Fruit fly (Drosophila melanogaster): ENCODE results near the gene Sfp24C1.

Gene Sfp24C1

dm6 chr2L:3693082-3693481, 7.4 kb upstream of the Sfp24C1 start, which contains the start of gene CG3513:
Gene CG3513, minus strand, starts transcription at chr2L:3693182.
- no peak for TF ChIP-seq CG1529 (GFP tag; optimal IDR thresholded peaks at IDR 0.05)

- TF ChIP-seq nerfin-1 (tag; optimal IDR thresholded peaks at IDR 0.05), result no peak
- no peak for TF ChIP-seq luna (GFP tag; optimal IDR thresholded peaks at IDR 0.05)
- no peak for TF ChIP-seq CG32767 (GFP tag; IDR thresholded peaks at IDR 0.05)
- TF ChIP-seq Myb (GFP tag; optimal IDR thresholded peaks at IDR 0.05), result no peak
- TF ChIP-seq CG7271 (tag; optimal IDR thresholded peaks at IDR 0.05), result no peak
- TF ChIP-seq vnd (GFP tag; IDR thresholded peaks at IDR 0.05; ENCODE audit: partially characterized antibody), result no peak
- TF ChIP-seq Med (GFP tag), result no peak
- no peak for TF ChIP-seq CG4854 (GFP tag; optimal IDR thresholded peaks at IDR 0.05)
- no peak for TF ChIP-seq mam (GFP tag; optimal IDR thresholded peaks at IDR 0.05)
- TF ChIP-seq slbo (GFP tag; IDR thresholded peaks at IDR 0.05), result no peak
- TF ChIP-seq Lpt (GFP tag; optimal IDR thresholded peaks at IDR 0.05), result no peak
- TF ChIP-seq CG12236 (GFP tag; optimal IDR thresholded peaks at IDR 0.05), result no peak
- TF ChIP-seq gfzf (GFP tag; optimal IDR thresholded peaks at IDR 0.05), result no peak
- no peak for TF ChIP-seq Atf6 (GFP tag; IDR thresholded peaks at IDR 0.05)
- TF ChIP-seq Sox102F (GFP tag; optimal IDR thresholded peaks at IDR 0.05), result no peak
- no peak for TF ChIP-seq HLH3B (GFP tag; IDR thresholded peaks at IDR 0.05)
- TF ChIP-seq MTF-1 (GFP tag; optimal IDR thresholded peaks at IDR 0.05; ENCODE audit: borderline replicate concordance), result no peak
- no peak for TF ChIP-seq Hmr (GFP tag; optimal IDR thresholded peaks at IDR 0.05)
These were observed 6.7 kb upstream of the Sfp24C1 start, which contains the start of gene Acp24A4 for dm6 chr2L:3693805-3694204. Gene Acp24A4, minus strand, starts transcription at chr2L:3693905.

dm6 chr2L:3694920-3695319, 5.6 kb upstream of the Sfp24C1 start, which contains the start of gene CG43165:
Gene CG43165, minus strand, starts transcription at chr2L:3695020.
- TF ChIP-seq ase (GFP tag; IDR thresholded peaks at IDR 0.05) (no peak), CG8765 (GFP tag; IDR thresholded peaks at IDR 0.05) (peak; percentile 22; the same call in 1 of the 2 replicates), Pdp1 (GFP tag; optimal IDR thresholded peaks at IDR 0.05) (peak in 1 of 2 experiments; percentile 12), CG31224 (GFP tag; IDR thresholded peaks at IDR 0.05) (no peak), ttk (GFP tag; IDR thresholded peaks at IDR 0.05) (no peak)

- peak; percentile 25 for TF ChIP-seq sug (tag; optimal IDR thresholded peaks at IDR 0.05)
- no peak for TF ChIP-seq C15 (GFP tag; IDR thresholded peaks at IDR 0.05)
- no peak for TF ChIP-seq CG13296 (GFP tag; optimal IDR thresholded peaks at IDR 0.05)
- peak; percentile 31 for TF ChIP-seq CG34376 (GFP tag; optimal IDR thresholded peaks at IDR 0.05)
- no peak for TF ChIP-seq CG1832 (GFP tag; optimal IDR thresholded peaks at IDR 0.05)
- TF ChIP-seq maf-S (GFP tag; optimal IDR thresholded peaks at IDR 0.05), result no peak
These were observed 5.1 kb upstream of the Sfp24C1 start, which contains the start of gene CG16713 for dm6 chr2L:3695361-3695818. Gene CG16713, minus strand, starts transcription at chr2L:3695411.

dm6 chr2L:3696438-3696837, 4.0 kb upstream of the Sfp24C1 start, which contains the start of gene IM33:
Gene IM33, minus strand, starts transcription at chr2L:3696658.
- peak; percentile 51 for TF ChIP-seq sug (tag; optimal IDR thresholded peaks at IDR 0.05)
- TF ChIP-seq Hmx (GFP tag; optimal IDR thresholded peaks at IDR 0.05), result no peak
- TF ChIP-seq CG10543 (GFP tag; optimal IDR thresholded peaks at IDR 0.05), result peak; percentile 11
- TF ChIP-seq CG34376 (GFP tag; optimal IDR thresholded peaks at IDR 0.05), result peak; percentile 61
- TF ChIP-seq CG11085 (GFP tag; IDR thresholded peaks at IDR 0.05), result no peak
- no peak for TF ChIP-seq pho (GFP tag; optimal IDR thresholded peaks at IDR 0.05)
- no peak for TF ChIP-seq TFAM (GFP tag; optimal IDR thresholded peaks at IDR 0.05)
- 0 out of 3 replicates have a peak, but pooled peaks have one; percentile 9 for TF ChIP-seq CG7357 (GFP tag; IDR thresholded peaks at IDR 0.05)
- TF ChIP-seq CG6854 (GFP tag; optimal IDR thresholded peaks at IDR 0.05), result no peak
